Fruit fly (Drosophila melanogaster) whole organism, wandering third instar larva: Measurements from ENCODE around the gene CG43169.

ENCODE experiments used
- CG32264 ChIP-seq: fragments of 200-800 bp; sonication (Bioruptor generic); optimal IDR thresholded peaks from 2 replicates; lab custom pipeline; 2016; ENCODE audit warnings: missing biosample characterization, missing genetic modification characterization
- CG9705 ChIP-seq: fragments of 200-800 bp; sonication (Bioruptor generic); optimal IDR thresholded peaks from 2 replicates; lab custom pipeline; 2018; ENCODE audit warnings: missing biosample characterization, mild to moderate bottlenecking, missing genetic modification characterization
- CrebA ChIP-seq: fragments of 200-800 bp; sonication (Bioruptor generic); optimal IDR thresholded peaks from 2 replicates; lab custom pipeline; 2016; ENCODE audit warnings: missing biosample characterization, mild to moderate bottlenecking, missing genetic modification characterization, borderline replicate concordance
- Dfd ChIP-seq: fragments of >200 bp; optimal IDR thresholded peaks from 2 replicates; lab custom pipeline; 2017; ENCODE audit warnings: missing biosample characterization, missing genetic modification characterization
- GATAd ChIP-seq: sonication (Bioruptor generic); optimal IDR thresholded peaks from 2 replicates; lab custom pipeline; 2016; ENCODE audit warnings: missing biosample characterization, missing genetic modification characterization
- Hnf4 ChIP-seq: fragments of 200-800 bp; sonication (Bioruptor generic); optimal IDR thresholded peaks from 2 replicates; lab custom pipeline; 2016; ENCODE audit warnings: missing biosample characterization, mild to moderate bottlenecking, missing genetic modification characterization
- Hr78 ChIP-seq: fragments of >200 bp; optimal IDR thresholded peaks from 2 replicates; lab custom pipeline; 2017; ENCODE audit warnings: missing biosample characterization, missing genetic modification characterization
- Hr83 ChIP-seq: fragments of 200-300 bp; sonication (Bioruptor generic); optimal IDR thresholded peaks from 2 replicates; lab custom pipeline; 2016; ENCODE audit warnings: missing biosample characterization, mild to moderate bottlenecking, missing genetic modification characterization, moderate library complexity; ENCODE audit not compliant: poor library complexity, severe bottlenecking
- Jra ChIP-seq: sonication (Bioruptor generic); optimal IDR thresholded peaks from 2 replicates; lab custom pipeline; 2016; ENCODE audit warnings: missing biosample characterization, missing genetic modification characterization
- Myc ChIP-seq: fragments of >200 bp; optimal IDR thresholded peaks from 2 replicates; lab custom pipeline; 2017
- N ChIP-seq: fragments of >200 bp; optimal IDR thresholded peaks from 2 replicates; lab custom pipeline; 2018; ENCODE audit warnings: missing biosample characterization, missing external identifiers, missing genetic modification characterization
- Rel ChIP-seq, 2 experiments: fragments of 200-800 bp; sonication (Bioruptor generic) in 1 of 2; optimal IDR thresholded peaks; 2 replicates in 1 of 2; 3 replicates in 1 of 2; lab custom pipeline; 2016 to 2019; ENCODE audit warnings: mild to moderate bottlenecking in 2 of 2, missing biosample characterization in 2 of 2, missing genetic modification characterization in 2 of 2, moderate library complexity in 1 of 2
- Sp1 ChIP-seq: fragments of 200-800 bp; sonication (Bioruptor generic); optimal IDR thresholded peaks from 3 replicates; lab custom pipeline; 2019; ENCODE audit warnings: missing biosample characterization, mild to moderate bottlenecking, missing genetic modification characterization, moderate library complexity
- Vsx2 ChIP-seq: fragments of 200-300, 225-300 bp; sonication (Bioruptor generic); optimal IDR thresholded peaks from 2 replicates; lab custom pipeline; 2018; ENCODE audit warnings: missing biosample characterization, missing genetic modification characterization; ENCODE audit not compliant: partially characterized antibody
- br ChIP-seq: fragments of 200-800 bp; sonication (Bioruptor generic); optimal IDR thresholded peaks from 2 replicates; lab custom pipeline; 2016; ENCODE audit warnings: missing biosample characterization, missing genetic modification characterization
- brk ChIP-seq: fragments of 200-800 bp; sonication (Bioruptor generic); optimal IDR thresholded peaks from 2 replicates; lab custom pipeline; 2016; ENCODE audit warnings: missing biosample characterization, mild to moderate bottlenecking, missing genetic modification characterization
- dl ChIP-seq, 2 experiments: fragments of 175-275, 200-275 bp in 1 of 2; fragments of 200-275 bp in 1 of 2; sonication (Bioruptor generic); optimal IDR thresholded peaks; lab custom pipeline; 2018; ENCODE audit warnings: mild to moderate bottlenecking in 2 of 2, missing biosample characterization in 2 of 2, missing genetic modification characterization in 2 of 2, moderate library complexity in 2 of 2; ENCODE audit not compliant: partially characterized antibody in 2 of 2, insufficient read depth in 1 of 2
- dsf ChIP-seq: sonication (Bioruptor generic); optimal IDR thresholded peaks from 2 replicates; lab custom pipeline; 2016; ENCODE audit warnings: missing biosample characterization, missing genetic modification characterization, borderline replicate concordance
- ey ChIP-seq: fragments of 200-800 bp; sonication (Bioruptor generic); optimal IDR thresholded peaks from 2 replicates; lab custom pipeline; 2016; ENCODE audit warnings: missing biosample characterization, missing genetic modification characterization
- foxo ChIP-seq, 2 experiments: fragments of 200-800 bp; sonication (Bioruptor generic); optimal IDR thresholded peaks; 2 replicates in 1 of 2; 3 replicates in 1 of 2; lab custom pipeline; 2016 to 2017; ENCODE audit warnings: missing biosample characterization in 2 of 2, missing genetic modification characterization in 2 of 2
- h ChIP-seq: fragments of 200-800 bp; sonication (Bioruptor generic); optimal IDR thresholded peaks from 3 replicates; lab custom pipeline; 2016; ENCODE audit warnings: missing biosample characterization, mild to moderate bottlenecking, missing genetic modification characterization
- jim ChIP-seq: fragments of 175-275, 200-325 bp; sonication (Bioruptor generic); optimal IDR thresholded peaks from 2 replicates; lab custom pipeline; 2016; ENCODE audit warnings: missing biosample characterization, mild to moderate bottlenecking, missing genetic modification characterization
- lola ChIP-seq: fragments of >200 bp; optimal IDR thresholded peaks from 2 replicates; lab custom pipeline; 2017; ENCODE audit warnings: missing biosample characterization, missing genetic modification characterization
- pan ChIP-seq: fragments of >200 bp; optimal IDR thresholded peaks from 2 replicates; lab custom pipeline; 2017
- psq ChIP-seq: fragments of 200-800 bp; sonication (Bioruptor generic); optimal IDR thresholded peaks from 3 replicates; lab custom pipeline; 2017; ENCODE audit warnings: missing biosample characterization, mild to moderate bottlenecking, missing genetic modification characterization, moderate library complexity
- rgr ChIP-seq: fragments of 200-800 bp; sonication (Bioruptor generic); optimal IDR thresholded peaks from 3 replicates; lab custom pipeline; 2016; ENCODE audit warnings: missing biosample characterization, mild to moderate bottlenecking, missing genetic modification characterization
- sv ChIP-seq: fragments of 200-800 bp; sonication (Bioruptor generic); optimal IDR thresholded peaks from 3 replicates; lab custom pipeline; 2016; ENCODE audit warnings: missing biosample characterization, missing genetic modification characterization
- tai ChIP-seq: sonication (Bioruptor generic); optimal IDR thresholded peaks from 2 replicates; lab custom pipeline; 2016; ENCODE audit warnings: missing biosample characterization, missing genetic modification characterization
- usp ChIP-seq: fragments of >200 bp; optimal IDR thresholded peaks from 2 replicates; lab custom pipeline; 2017; ENCODE audit warnings: missing biosample characterization, missing genetic modification characterization
- woc ChIP-seq: sonication (Bioruptor generic); optimal IDR thresholded peaks from 2 replicates; lab custom pipeline; 2016; ENCODE audit warnings: missing biosample characterization, mild to moderate bottlenecking, missing genetic modification characterization

The CG43169 gene

DNA sequence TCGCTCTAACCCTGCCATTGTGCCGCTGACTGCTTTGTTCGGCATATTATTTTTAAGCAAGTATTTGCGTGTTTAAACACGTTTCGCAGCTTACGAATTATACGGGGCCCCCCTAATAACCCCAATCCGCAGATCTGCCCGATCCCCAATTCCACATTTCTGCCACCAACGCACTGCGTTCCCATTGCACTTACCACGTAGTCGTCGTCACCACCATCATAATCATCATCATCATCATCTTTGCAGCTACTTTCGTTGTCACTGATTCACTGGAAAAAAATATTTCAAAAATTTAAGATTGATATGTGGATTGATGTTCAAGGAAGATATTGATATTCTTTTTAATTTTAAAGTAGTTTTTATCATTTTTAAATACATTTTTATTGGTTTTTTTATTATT, 9.0 kb downstream of the CG43169 start:
- TF ChIP-seq Hr78 (GFP tag; lab: Kevin White, UChicago) (no peak), usp (GFP tag; lab: Kevin White, UChicago) (no peak)

DNA sequence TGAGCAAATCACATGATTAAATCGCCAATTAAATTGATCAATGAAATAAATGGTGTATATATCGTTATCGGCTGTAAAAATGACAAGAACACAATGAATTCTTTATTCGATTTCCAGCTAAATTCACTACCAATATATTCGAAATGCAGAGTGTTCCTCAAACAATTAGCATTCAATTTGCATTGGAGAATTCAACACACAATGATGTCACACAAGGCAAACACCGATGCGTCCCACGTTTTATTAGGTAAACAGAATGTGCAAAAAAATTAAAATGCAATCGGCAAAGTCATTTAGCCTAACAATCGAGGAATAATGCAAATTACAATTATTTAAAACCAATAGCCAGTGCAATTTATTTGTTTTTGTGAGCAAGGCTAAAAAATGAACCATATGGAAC, 10.0 kb downstream of the CG43169 start:
- TF ChIP-seq N (GFP tag; lab: Kevin White, UChicago) (no peak), Rel (GFP tag; optimal IDR thresholded peaks at IDR 0.05; lab: Kevin White, UChicago) (no peak), Rel (tag; optimal IDR thresholded peaks at IDR 0.05; lab: Kevin White, UChicago) (no peak), CG32264 (GFP tag; lab: Kevin White, UChicago) (no peak), jim (GFP tag; lab: Kevin White, UChicago) (no peak), rgr (peak; percentile 20)
- TF ChIP-seq, all 38 proteins: peak for 1

DNA sequence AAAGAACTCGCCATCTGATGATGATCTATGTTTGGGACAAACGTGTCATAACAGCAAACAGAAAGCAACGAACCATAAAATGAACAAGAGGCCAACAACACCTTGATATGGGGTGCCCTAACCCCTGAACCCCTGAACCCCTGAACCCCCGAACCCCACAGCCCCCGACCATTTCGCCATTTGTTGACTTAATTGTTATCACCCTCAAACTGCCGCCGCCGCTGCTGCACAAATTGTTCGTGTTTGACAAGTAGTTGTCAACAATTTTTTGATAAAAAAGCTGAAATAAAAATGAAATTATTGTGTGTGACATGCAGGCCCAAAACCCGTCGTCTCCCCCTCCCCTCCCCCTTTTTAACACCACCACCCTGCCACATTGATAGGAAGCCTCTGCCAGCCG, 15.4 kb downstream of the CG43169 start:
- TF ChIP-seq dl (GFP tag; optimal IDR thresholded peaks at IDR 0.05; lab: Kevin White, UChicago; ENCODE audit: insufficient read depth in 1 of 2, partially characterized antibody in 2 of 2), result no peak
- TF ChIP-seq lola (GFP tag; lab: Kevin White, UChicago), result no peak
- no peak for TF ChIP-seq Myc
- no peak for TF ChIP-seq Hr78 (GFP tag; lab: Kevin White, UChicago)
- no peak for TF ChIP-seq psq (GFP tag; lab: Kevin White, UChicago)
- no peak for TF ChIP-seq foxo (GFP tag; optimal IDR thresholded peaks at IDR 0.05; lab: Kevin White, UChicago)
- TF ChIP-seq CG9705 (GFP tag; lab: Kevin White, UChicago), result no peak
- TF ChIP-seq Hr83 (GFP tag; lab: Kevin White, UChicago), result no peak
- TF ChIP-seq GATAd (GFP tag; lab: Kevin White, UChicago), result no peak
- TF ChIP-seq CG32264 (GFP tag; lab: Kevin White, UChicago), result no peak
- TF ChIP-seq dsf (GFP tag; lab: Kevin White, UChicago), result no peak
- no peak for TF ChIP-seq br (GFP tag; lab: Kevin White, UChicago)
- no peak for TF ChIP-seq sv (GFP tag; lab: Kevin White, UChicago)
- TF ChIP-seq Hnf4, result no peak
- no peak for TF ChIP-seq Vsx2 (GFP tag; lab: Kevin White, UChicago)
- no peak for TF ChIP-seq woc (GFP tag; lab: Kevin White, UChicago)
- no peak for TF ChIP-seq h (GFP tag; lab: Kevin White, UChicago)
- no peak for TF ChIP-seq pan (lab: Kevin White, UChicago)
- TF ChIP-seq ey (GFP tag; lab: Kevin White, UChicago), result no peak
- TF ChIP-seq Jra (GFP tag; lab: Kevin White, UChicago), result no peak
- TF ChIP-seq, all 38 proteins: peak for 0

DNA sequence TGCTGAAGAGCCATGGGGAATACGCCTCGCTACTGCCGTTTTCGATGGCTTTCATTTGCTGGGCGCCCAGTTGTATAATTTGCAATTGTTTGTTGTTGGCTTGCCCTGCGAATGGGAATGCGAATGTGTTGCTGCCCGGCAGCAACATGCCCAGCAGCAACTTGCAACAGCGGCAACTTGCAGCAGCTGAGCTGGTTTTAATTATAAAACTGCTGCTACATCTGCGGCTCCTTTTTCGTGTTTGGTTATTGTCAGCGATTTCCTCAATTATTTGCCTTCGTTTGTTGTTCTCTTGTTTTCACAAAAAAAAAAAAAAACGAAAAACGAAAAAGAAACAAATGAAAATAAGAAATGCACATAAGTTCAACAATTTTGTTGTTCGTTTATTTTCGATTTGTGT, 17.4 kb downstream of the CG43169 start:
- TF ChIP-seq tai (GFP tag; lab: Kevin White, UChicago), result no peak
- no peak for TF ChIP-seq CG32264 (GFP tag; lab: Kevin White, UChicago)
- no peak for TF ChIP-seq N (GFP tag; lab: Kevin White, UChicago)
- TF ChIP-seq Myc, result no peak
- TF ChIP-seq ey (GFP tag; lab: Kevin White, UChicago), result no peak
- TF ChIP-seq rgr, result no peak
- no peak for TF ChIP-seq CrebA

DNA sequence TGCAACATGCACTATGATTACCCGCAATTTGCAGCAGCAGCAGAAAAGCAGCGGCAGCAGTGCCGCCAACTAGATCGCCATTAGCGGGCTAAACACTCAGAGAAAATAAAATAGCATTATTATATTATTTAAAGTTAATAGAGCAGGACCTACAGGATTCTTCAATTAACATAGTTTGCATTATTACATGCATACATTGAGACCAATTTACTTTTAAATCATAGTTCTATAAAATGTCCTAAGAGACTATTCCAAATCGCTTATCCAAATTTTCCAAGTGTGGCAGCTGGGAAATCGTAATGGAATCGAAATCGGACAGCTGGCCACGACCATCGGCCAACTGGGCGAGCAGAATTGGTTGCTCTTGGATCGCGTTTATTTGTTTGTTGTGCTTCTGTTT, 17.9 kb downstream of the CG43169 start:
- no peak for TF ChIP-seq ey (GFP tag; lab: Kevin White, UChicago)
- peak; percentile 18 for TF ChIP-seq h (GFP tag; lab: Kevin White, UChicago)
- no peak for TF ChIP-seq br (GFP tag; lab: Kevin White, UChicago)
- no peak for TF ChIP-seq Hr83 (GFP tag; lab: Kevin White, UChicago)
- no peak for TF ChIP-seq N (GFP tag; lab: Kevin White, UChicago)
- no peak for TF ChIP-seq Rel (GFP tag; optimal IDR thresholded peaks at IDR 0.05; lab: Kevin White, UChicago)
- TF ChIP-seq Rel (tag; optimal IDR thresholded peaks at IDR 0.05; lab: Kevin White, UChicago), result no peak
- no peak for TF ChIP-seq Sp1 (GFP tag; lab: Kevin White, UChicago)

DNA sequence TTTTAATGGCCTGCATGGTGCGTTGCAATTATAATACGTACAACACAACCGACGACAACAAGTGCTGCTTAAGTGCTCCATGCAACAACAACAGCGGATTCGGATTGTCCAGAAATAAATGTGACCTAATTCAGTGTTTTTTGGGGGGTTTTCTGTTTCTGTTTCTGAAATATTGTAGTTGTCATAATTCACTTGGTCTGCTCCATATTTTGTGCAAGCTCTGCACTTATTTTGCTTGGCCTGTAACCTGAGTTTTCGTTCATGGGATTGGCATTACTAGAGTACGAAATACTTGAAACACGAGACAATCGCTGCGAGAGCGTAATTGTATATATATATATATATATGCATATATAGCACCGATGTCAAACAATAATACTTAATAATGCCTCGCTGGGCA, 19.1 kb downstream of the CG43169 start:
- TF ChIP-seq ey (GFP tag; lab: Kevin White, UChicago) (no peak), Dfd (no peak), Hr83 (GFP tag; lab: Kevin White, UChicago) (no peak), Rel (GFP tag; optimal IDR thresholded peaks at IDR 0.05; lab: Kevin White, UChicago) (no peak), Rel (tag; optimal IDR thresholded peaks at IDR 0.05; lab: Kevin White, UChicago) (no peak), usp (GFP tag; lab: Kevin White, UChicago) (no peak), Sp1 (GFP tag; lab: Kevin White, UChicago) (no peak), CG32264 (GFP tag; lab: Kevin White, UChicago) (no peak), Myc (no peak), brk (GFP tag; lab: Kevin White, UChicago) (no peak), N (GFP tag; lab: Kevin White, UChicago) (no peak), dl (GFP tag; optimal IDR thresholded peaks at IDR 0.05; lab: Kevin White, UChicago; ENCODE audit: insufficient read depth in 1 of 2, partially characterized antibody in 2 of 2) (no peak), Vsx2 (GFP tag; lab: Kevin White, UChicago) (no peak), psq (GFP tag; lab: Kevin White, UChicago) (no peak), sv (GFP tag; lab: Kevin White, UChicago) (no peak), pan (lab: Kevin White, UChicago) (no peak), jim (GFP tag; lab: Kevin White, UChicago) (no peak)
